Worm (Caenorhabditis elegans): Measurements from ENCODE around the gene K08D8.3.

Gene K08D8.3

ce11 chrIV:12902430-12903110 is 3.9 kb downstream of the K08D8.3 start, which contains the start of gene K08D8.2:
K08D8.2 (plus strand) TSS chrIV:12903060.
- TF ChIP-seq nhr-237 (tag; optimal IDR thresholded peaks at IDR 0.05): no peak
- no peak for TF ChIP-seq duxl-1 (tag; optimal IDR thresholded peaks at IDR 0.05; ENCODE audit: poor library complexity)
- peak; percentile 10 for TF ChIP-seq pqm-1 (tag; optimal IDR thresholded peaks at IDR 0.05)
- peak; percentile 35; the same call in 1 of the 2 replicates for TF ChIP-seq dmd-6 (GFP tag; IDR thresholded peaks at IDR 0.05)

ce11 chrIV:12901602-12902001 is 4.9 kb downstream of the K08D8.3 start:
- no peak for TF ChIP-seq lsy-2 (tag; optimal IDR thresholded peaks at IDR 0.05)
- TF ChIP-seq daf-16 (GFP tag; optimal IDR thresholded peaks at IDR 0.05): no peak
- TF ChIP-seq daf-16 (tag; optimal IDR thresholded peaks at IDR 0.05): peak; percentile 30
- TF ChIP-seq tag-97 (GFP tag; IDR thresholded peaks at IDR 0.05): no peak
- peak in 1 of 2 experiments; percentile 16 for TF ChIP-seq mdl-1 (tag; optimal IDR thresholded peaks at IDR 0.05)
- peak; percentile 19 for TF ChIP-seq hlh-30 (tag; optimal IDR thresholded peaks at IDR 0.05; ENCODE audit: insufficient read depth)
- no peak for TF ChIP-seq mdt-29 (GFP tag; IDR thresholded peaks at IDR 0.05)
- TF ChIP-seq mxl-3 (GFP tag; optimal IDR thresholded peaks at IDR 0.05): peak; percentile 19
- peak; percentile 33 for TF ChIP-seq nhr-77 (tag; optimal IDR thresholded peaks at IDR 0.05)
- TF ChIP-seq snpc-1.2 (GFP tag; IDR thresholded peaks at IDR 0.05): no peak
- peak; percentile 67 for TF ChIP-seq nhr-28 (tag; optimal IDR thresholded peaks at IDR 0.05)
- no peak for TF ChIP-seq sdz-12 (GFP tag; optimal IDR thresholded peaks at IDR 0.05)
- TF ChIP-seq dve-1 (tag; optimal IDR thresholded peaks at IDR 0.05; ENCODE audit: insufficient read depth): peak; percentile 3
- TF ChIP-seq mes-2 (tag; optimal IDR thresholded peaks at IDR 0.05; ENCODE audit: poor library complexity, severe bottlenecking): no peak
- no peak for TF ChIP-seq lin-39 (tag; optimal IDR thresholded peaks at IDR 0.05)
- TF ChIP-seq dmd-9 (GFP tag; IDR thresholded peaks at IDR 0.05): no peak
- TF ChIP-seq nhr-48 (tag; optimal IDR thresholded peaks at IDR 0.05): no peak
- TF ChIP-seq Y105C5A.15 (GFP tag; IDR thresholded peaks at IDR 0.05): no peak
- TF ChIP-seq F10B5.3 (tag; optimal IDR thresholded peaks at IDR 0.05): no peak
- no peak for TF ChIP-seq arid-1 (GFP tag; conservative IDR thresholded peaks at IDR 0.05)
- no peak for TF ChIP-seq Y48G9A.11 (GFP tag; IDR thresholded peaks at IDR 0.05)
- TF ChIP-seq nhr-6 (tag; optimal IDR thresholded peaks at IDR 0.05): no peak
- no peak for TF ChIP-seq ceh-44 (GFP tag; IDR thresholded peaks at IDR 0.05)
- no peak for TF ChIP-seq zfp-2 (tag; optimal IDR thresholded peaks at IDR 0.05)
- TF ChIP-seq pqm-1 (tag; optimal IDR thresholded peaks at IDR 0.05): peak; percentile 18
- TF ChIP-seq nhr-111 (GFP tag; optimal IDR thresholded peaks at IDR 0.05): no peak
- TF ChIP-seq Y75B8A.6 (GFP tag; IDR thresholded peaks at IDR 0.05): no peak
- TF ChIP-seq cey-2 (tag; optimal IDR thresholded peaks at IDR 0.05; ENCODE audit: borderline replicate concordance, insufficient read depth): no peak
- TF ChIP-seq ztf-7 (tag; optimal IDR thresholded peaks at IDR 0.05): no peak
- TF ChIP-seq snpc-4 (tag; optimal IDR thresholded peaks at IDR 0.05): no peak
- no peak for TF ChIP-seq hif-1 (tag; optimal IDR thresholded peaks at IDR 0.05)
- TF ChIP-seq zfp-3 (GFP tag; conservative IDR thresholded peaks at IDR 0.05): no peak
- no peak for TF ChIP-seq ceh-62 (tag; optimal IDR thresholded peaks at IDR 0.05)
- TF ChIP-seq fkh-10 (GFP tag; optimal IDR thresholded peaks at IDR 0.05): no peak
- TF ChIP-seq set-16 (GFP tag; IDR thresholded peaks at IDR 0.05): no peak
- TF ChIP-seq dmd-8 (GFP tag; IDR thresholded peaks at IDR 0.05): no peak
- TF ChIP-seq duxl-1 (tag; optimal IDR thresholded peaks at IDR 0.05; ENCODE audit: poor library complexity): no peak
- no peak for TF ChIP-seq attf-4 (tag; optimal IDR thresholded peaks at IDR 0.05)
- no peak for TF ChIP-seq lin-1 (GFP tag; IDR thresholded peaks at IDR 0.05)
- TF ChIP-seq T26A8.4 (GFP tag; IDR thresholded peaks at IDR 0.05): no peak
- no peak for TF ChIP-seq nhr-41 (GFP tag; IDR thresholded peaks at IDR 0.05)
- no peak for TF ChIP-seq ces-1 (GFP tag; optimal IDR thresholded peaks at IDR 0.05)
- no peak for TF ChIP-seq nhr-25 (tag; optimal IDR thresholded peaks at IDR 0.05; ENCODE audit: borderline replicate concordance, insufficient read depth)
- no peak for TF ChIP-seq lir-3 (tag; optimal IDR thresholded peaks at IDR 0.05)
- peak; percentile 20 for TF ChIP-seq hlh-11 (tag; optimal IDR thresholded peaks at IDR 0.05)
